Worm (Caenorhabditis elegans) whole organism, L1 larva: Measurements from ENCODE around the gene sups-1.

ENCODE experiments used
- C16A3.4 ChIP-seq: fragments of 150-350 bp; optimal IDR thresholded peaks from 2 replicates; lab custom pipeline; 2014; ENCODE audit warnings: missing biosample characterization, missing genetic modification characterization
- Y116A8C.19 ChIP-seq: sonication (generic microtip); optimal IDR thresholded peaks from 2 replicates; lab custom pipeline; 2016; ENCODE audit warnings: missing compliant biosample characterization, missing genetic modification characterization, borderline replicate concordance
- aha-1 ChIP-seq: fragments of 150-350 bp; optimal IDR thresholded peaks from 2 replicates; lab custom pipeline; 2014; ENCODE audit warnings: missing biosample characterization, missing genetic modification characterization
- aly-2 ChIP-seq: fragments of 150-350 bp; optimal IDR thresholded peaks from 2 replicates; lab custom pipeline; 2014; ENCODE audit warnings: missing biosample characterization, missing genetic modification characterization
- ama-1 ChIP-seq: fragments of 150-350 bp; optimal IDR thresholded peaks from 2 replicates; lab custom pipeline; 2014
- blmp-1 ChIP-seq: fragments of 150-350 bp; optimal IDR thresholded peaks from 2 replicates; lab custom pipeline; 2014; ENCODE audit warnings: missing biosample characterization, missing genetic modification characterization
- ceh-82 ChIP-seq, 3 experiments: fragments of 150-350 bp in 1 of 3; sonication (generic microtip) in 2 of 3; optimal IDR thresholded peaks; 2 replicates each; lab custom pipeline; 2014 to 2017; ENCODE audit warnings: missing biosample characterization in 3 of 3, missing genetic modification characterization in 3 of 3
- ceh-88 ChIP-seq: fragments of 200-800 bp; sonication (Bioruptor generic); IDR thresholded peaks from 2 replicates; pipeline ENCODE4 v1.3.6; 2022; ENCODE audit warnings: missing genetic modification characterization, missing compliant biosample characterization
- ces-1 ChIP-seq: fragments of 150-350 bp; optimal IDR thresholded peaks from 2 replicates; lab custom pipeline; 2014; ENCODE audit warnings: missing biosample characterization, missing genetic modification reagents, missing genetic modification characterization
- dpl-1 ChIP-seq, 3 experiments: fragments of 150-350 bp in 2 of 3; sonication (generic microtip) in 1 of 3; optimal IDR thresholded peaks; 2 replicates each; lab custom pipeline; 2014 to 2017; ENCODE audit warnings: missing biosample characterization in 3 of 3, missing genetic modification characterization in 3 of 3, missing genetic modification reagents in 3 of 3
- efl-1 ChIP-seq, 4 experiments: fragments of 150-350 bp; optimal IDR thresholded peaks in 3 of 4; peaks in 1 of 4; 1 replicate in 1 of 4; 2 replicates in 3 of 4; lab custom pipeline; 2014; ENCODE audit warnings: missing biosample characterization in 2 of 4, missing genetic modification characterization in 2 of 4, missing genetic modification reagents in 2 of 4
- egl-27 ChIP-seq, 2 experiments: fragments of 150-350 bp in 1 of 2; sonication (generic microtip); optimal IDR thresholded peaks; 3 replicates each; lab custom pipeline; 2017 to 2018; ENCODE audit warnings: missing biosample characterization in 2 of 2, missing genetic modification characterization in 2 of 2, missing genetic modification reagents in 2 of 2
- elt-2 ChIP-seq: sonication (generic microtip); optimal IDR thresholded peaks from 2 replicates; lab custom pipeline; 2016; ENCODE audit warnings: missing genetic modification characterization, mild to moderate bottlenecking, inconsistent platforms, missing compliant biosample characterization, missing genetic modification reagents
- fkh-10 ChIP-seq: sonication (generic microtip); optimal IDR thresholded peaks from 2 replicates; lab custom pipeline; 2017; ENCODE audit warnings: missing biosample characterization, missing genetic modification reagents, missing genetic modification characterization
- fkh-4 ChIP-seq: sonication (generic microtip); optimal IDR thresholded peaks from 2 replicates; lab custom pipeline; 2016; ENCODE audit warnings: missing compliant biosample characterization, missing genetic modification characterization, borderline replicate concordance
- fkh-8 ChIP-seq: sonication (generic microtip); optimal IDR thresholded peaks from 2 replicates; lab custom pipeline; 2016; ENCODE audit warnings: mild to moderate bottlenecking, missing genetic modification characterization, missing compliant biosample characterization
- hlh-17 ChIP-seq: fragments of 200-800 bp; sonication (Bioruptor generic); optimal IDR thresholded peaks from 2 replicates; lab custom pipeline; 2018; ENCODE audit warnings: missing genetic modification characterization, mild to moderate bottlenecking, missing compliant biosample characterization, moderate library complexity, borderline replicate concordance
- hpl-2 ChIP-seq: fragments of 150-350 bp; optimal IDR thresholded peaks from 2 replicates; lab custom pipeline; 2014; ENCODE audit warnings: missing biosample characterization, missing genetic modification reagents, missing genetic modification characterization
- lin-13 ChIP-seq: fragments of 150-350 bp; optimal IDR thresholded peaks from 2 replicates; lab custom pipeline; 2014; ENCODE audit warnings: missing biosample characterization, missing genetic modification reagents, missing genetic modification characterization
- lin-14 ChIP-seq: fragments of 200-800 bp; sonication (Bioruptor generic); optimal IDR thresholded peaks from 2 replicates; lab custom pipeline; 2018; ENCODE audit warnings: mild to moderate bottlenecking, missing genetic modification characterization, moderate library complexity, missing compliant biosample characterization
- nhr-12 ChIP-seq: sonication (generic microtip); optimal IDR thresholded peaks from 2 replicates; lab custom pipeline; 2017; ENCODE audit warnings: missing biosample characterization, missing genetic modification characterization
- nhr-20 ChIP-seq: sonication (generic microtip); optimal IDR thresholded peaks from 2 replicates; lab custom pipeline; 2016; ENCODE audit warnings: mild to moderate bottlenecking, missing genetic modification characterization, missing compliant biosample characterization
- nhr-237 ChIP-seq: fragments of 150-350 bp; optimal IDR thresholded peaks from 2 replicates; lab custom pipeline; 2014; ENCODE audit warnings: missing biosample characterization, missing genetic modification characterization
- nhr-28 ChIP-seq: fragments of 150-350 bp; optimal IDR thresholded peaks from 2 replicates; lab custom pipeline; 2014; ENCODE audit warnings: missing biosample characterization, missing genetic modification characterization
- nhr-90 ChIP-seq: sonication (generic microtip); optimal IDR thresholded peaks from 2 replicates; lab custom pipeline; 2016; ENCODE audit warnings: mild to moderate bottlenecking, missing genetic modification characterization, missing compliant biosample characterization; ENCODE audit not compliant: poor library complexity
- pax-3 ChIP-seq: fragments of 200-800 bp; sonication (Bioruptor generic); optimal IDR thresholded peaks from 2 replicates; lab custom pipeline; 2018; ENCODE audit warnings: mild to moderate bottlenecking, missing genetic modification characterization, moderate library complexity, missing compliant biosample characterization
- rnt-1 ChIP-seq: sonication (generic microtip); optimal IDR thresholded peaks from 2 replicates; lab custom pipeline; 2016; ENCODE audit warnings: mild to moderate bottlenecking, missing genetic modification characterization, moderate library complexity, missing compliant biosample characterization
- snpc-4 ChIP-seq: fragments of 150-350 bp; optimal IDR thresholded peaks from 2 replicates; lab custom pipeline; 2014; ENCODE audit warnings: missing biosample characterization, missing genetic modification characterization
- swsn-7 ChIP-seq: sonication (generic microtip); optimal IDR thresholded peaks from 2 replicates; lab custom pipeline; 2016; ENCODE audit warnings: missing genetic modification characterization, missing compliant biosample characterization
- tbx-2 ChIP-seq: sonication (generic microtip); optimal IDR thresholded peaks from 2 replicates; lab custom pipeline; 2016; ENCODE audit warnings: missing genetic modification characterization, missing compliant biosample characterization
- unc-30 ChIP-seq: sonication (generic microtip); optimal IDR thresholded peaks from 2 replicates; lab custom pipeline; 2017; ENCODE audit warnings: missing biosample characterization, missing genetic modification characterization
- unc-98 ChIP-seq: fragments of 200-800 bp; sonication (Bioruptor generic); IDR thresholded peaks from 2 replicates; pipeline ENCODE4 v1.3.6; 2022; ENCODE audit warnings: missing genetic modification characterization, missing compliant biosample characterization
- vab-15 ChIP-seq: sonication (generic microtip); optimal IDR thresholded peaks from 2 replicates; lab custom pipeline; 2017; ENCODE audit warnings: missing genotype, mild to moderate bottlenecking, missing genetic modification characterization, missing compliant biosample characterization
- zag-1 ChIP-seq: fragments of 150-350 bp; optimal IDR thresholded peaks from 2 replicates; lab custom pipeline; 2014; ENCODE audit warnings: missing biosample characterization, missing genetic modification characterization

sups-1 gene

ce11 chrX:6003853-6004252 is at the start of gene sups-1:
Gene sups-1, plus strand, starts transcription at chrX:6004153.
- TF ChIP-seq fkh-4 (tag; lab: Kevin White, UChicago) = no peak
- no peak for TF ChIP-seq ceh-82 (tag; optimal IDR thresholded peaks at IDR 0.05; lab: Kevin White, UChicago)
- TF ChIP-seq blmp-1 (tag; lab: Kevin White, UChicago) = no peak
- no peak for TF ChIP-seq hpl-2
- TF ChIP-seq efl-1 (optimal IDR thresholded peaks at IDR 0.05; lab: Kevin White, UChicago) = no peak
- peak in 1 of 2 experiments; percentile 42 for TF ChIP-seq efl-1 (GFP tag; optimal IDR thresholded peaks at IDR 0.05 in 1 of 2; lab: Kevin White, UChicago)
- no peak for TF ChIP-seq aly-2 (tag; lab: Kevin White, UChicago)

ce11 chrX:5956130-5956529 is 47.8 kb upstream of the sups-1 start:
- no peak for TF ChIP-seq tbx-2 (tag; lab: Kevin White, UChicago)
- no peak for TF ChIP-seq rnt-1
- TF ChIP-seq dpl-1 (GFP tag; optimal IDR thresholded peaks at IDR 0.05; lab: Kevin White, UChicago) = no peak

- no peak for TF ChIP-seq nhr-20
- peak; percentile 4 for TF ChIP-seq lin-14 (GFP tag; lab: Kevin White, UChicago)
- TF ChIP-seq nhr-28 (tag; lab: Kevin White, UChicago) = no peak
- no peak for TF ChIP-seq fkh-4 (tag; lab: Kevin White, UChicago)
- TF ChIP-seq nhr-237 (tag; lab: Kevin White, UChicago) = no peak
- no peak for TF ChIP-seq unc-98
- TF ChIP-seq Y116A8C.19 = no peak
- TF ChIP-seq ces-1 (GFP tag; lab: Kevin White, UChicago) = no peak
These were observed 45.1 kb upstream of the sups-1 start, which contains the start of gene R07E4.1 for ce11 chrX:5958815-5959214. Gene R07E4.1, plus strand, starts transcription at chrX:5959115.

DNA sequence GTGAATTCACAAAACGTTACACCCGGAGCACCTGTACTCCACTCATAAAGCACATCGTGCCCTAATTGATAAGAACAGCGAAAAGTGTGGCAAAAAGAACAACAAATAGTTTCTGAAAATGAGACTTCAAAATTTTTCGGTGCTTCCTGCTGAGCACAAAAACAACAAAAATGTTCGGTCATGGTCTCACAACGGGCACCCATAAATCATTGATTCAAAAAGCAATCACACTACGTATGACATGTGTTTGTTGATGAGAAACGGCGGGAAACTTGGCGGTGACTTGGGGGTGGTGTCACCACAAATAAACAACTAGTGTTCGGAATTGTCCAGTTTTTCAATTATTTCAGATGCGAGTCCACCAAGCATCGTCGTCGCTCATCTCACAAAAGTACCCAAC is 43.1 kb upstream of the sups-1 start:
- no peak for TF ChIP-seq zag-1 (tag; lab: Kevin White, UChicago)
- TF ChIP-seq efl-1 (optimal IDR thresholded peaks at IDR 0.05; lab: Kevin White, UChicago) = no peak
- TF ChIP-seq efl-1 (GFP tag; optimal IDR thresholded peaks at IDR 0.05 in 1 of 2; lab: Kevin White, UChicago) = peak in 1 of 2 experiments; percentile 89

ce11 chrX:5962560-5962959 is 41.4 kb upstream of the sups-1 start:
- no peak for TF ChIP-seq fkh-8
- peak; percentile 27 for TF ChIP-seq nhr-20
- TF ChIP-seq ces-1 (GFP tag; lab: Kevin White, UChicago) = no peak
- no peak for TF ChIP-seq C16A3.4 (tag; lab: Kevin White, UChicago)
- TF ChIP-seq hlh-17 (GFP tag; lab: Kevin White, UChicago) = no peak
- TF ChIP-seq efl-1 (optimal IDR thresholded peaks at IDR 0.05; lab: Kevin White, UChicago) = no peak
- peak in 1 of 2 experiments; percentile 58 for TF ChIP-seq efl-1 (GFP tag; optimal IDR thresholded peaks at IDR 0.05 in 1 of 2; lab: Kevin White, UChicago)
- TF ChIP-seq ceh-88 (GFP tag; lab: Robert Waterston, UW) = no peak
- TF ChIP-seq unc-30 (tag; lab: Kevin White, UChicago) = no peak
- TF ChIP-seq vab-15 = no peak
- no peak for TF ChIP-seq ama-1 (lab: Kevin White, UChicago)
- no peak for TF ChIP-seq snpc-4 (tag; lab: Kevin White, UChicago)
- TF ChIP-seq aha-1 = no peak
- no peak for TF ChIP-seq nhr-12
- no peak for TF ChIP-seq pax-3 (tag; lab: Kevin White, UChicago)
- peak; percentile 5 for TF ChIP-seq lin-14 (GFP tag; lab: Kevin White, UChicago)
- no peak for TF ChIP-seq lin-13
- TF ChIP-seq fkh-10 (GFP tag; lab: Kevin White, UChicago) = no peak
- no peak for TF ChIP-seq tbx-2 (tag; lab: Kevin White, UChicago)
- TF ChIP-seq egl-27 (tag; optimal IDR thresholded peaks at IDR 0.05; lab: Kevin White, UChicago) = no peak
- peak; percentile 93 for TF ChIP-seq elt-2 (tag; lab: Kevin White, UChicago)
- TF ChIP-seq nhr-90 (tag; lab: Kevin White, UChicago) = peak; percentile 19
- no peak for TF ChIP-seq swsn-7 (tag; lab: Kevin White, UChicago)
